Fruit fly (Drosophila melanogaster): ENCODE results near the gene CG43083.
A peak's percentile ranks its signal among the peaks of the same experiment; 100 is the strongest.

CG43083 gene

DNA sequence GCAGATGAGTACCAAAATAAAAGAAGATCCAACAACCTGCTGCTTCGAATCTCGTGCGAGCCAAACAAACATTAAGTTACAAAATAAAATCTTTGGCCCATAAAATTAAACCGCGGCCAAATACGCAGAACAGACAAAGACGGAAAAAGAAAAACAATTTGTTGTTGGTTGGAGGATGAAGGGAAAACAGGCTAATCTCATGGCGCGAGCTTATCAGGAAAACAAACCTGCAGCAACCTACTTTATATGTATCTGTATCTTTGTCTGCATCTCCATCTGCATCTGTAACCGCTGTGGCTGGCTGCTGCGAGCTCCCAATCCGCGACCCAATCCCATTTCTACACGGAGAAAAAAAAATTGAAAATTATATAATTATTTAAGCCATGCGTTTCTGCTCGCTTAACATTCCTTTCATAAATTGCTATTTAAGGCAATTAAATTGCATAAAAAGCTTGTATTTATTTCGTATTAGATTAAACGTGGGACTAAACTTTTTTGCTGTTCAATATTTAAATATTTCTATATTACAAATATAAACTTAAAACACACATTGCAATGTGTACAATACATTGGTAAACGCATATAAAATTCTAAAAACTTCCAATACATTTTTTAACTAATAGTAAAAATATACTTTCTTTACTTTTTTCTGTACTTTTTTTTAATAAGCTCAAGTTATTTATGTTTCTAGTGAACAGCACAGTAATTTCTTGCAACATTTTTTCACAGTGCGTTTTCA, 44.6 kb downstream of the CG43083 start (continued):
- peak; percentile 14; the same call in 1 of the 2 replicates for TF ChIP-seq Gug (GFP tag; IDR thresholded peaks at IDR 0.05)
- TF ChIP-seq achi (GFP tag; optimal IDR thresholded peaks at IDR 0.05) = peak; percentile 54
- 0 out of 2 replicates have a peak, but pooled peaks have one; percentile 8 for TF ChIP-seq CG15336 (GFP tag; IDR thresholded peaks at IDR 0.05)
- TF ChIP-seq CG9139 (GFP tag; optimal IDR thresholded peaks at IDR 0.05) = no peak
- peak; percentile 13 for TF ChIP-seq CG10631 (GFP tag; optimal IDR thresholded peaks at IDR 0.05)
- TF ChIP-seq eg (GFP tag; IDR thresholded peaks at IDR 0.05) = no peak
- no peak for TF ChIP-seq CG6854 (GFP tag; optimal IDR thresholded peaks at IDR 0.05)
- peak; percentile 56 for TF ChIP-seq CG8632 (GFP tag; optimal IDR thresholded peaks at IDR 0.05)
- no peak for TF ChIP-seq CG16779 (tag; optimal IDR thresholded peaks at IDR 0.05)
- TF ChIP-seq Hr38 (GFP tag; optimal IDR thresholded peaks at IDR 0.05) = no peak
- TF ChIP-seq salr (GFP tag; optimal IDR thresholded peaks at IDR 0.05) = peak in 1 of 2 experiments; percentile 51
- TF ChIP-seq fd59A (GFP tag; optimal IDR thresholded peaks at IDR 0.05) = no peak
- TF ChIP-seq CG11902 (GFP tag; optimal IDR thresholded peaks at IDR 0.05) = no peak
- TF ChIP-seq vri (GFP tag; optimal IDR thresholded peaks at IDR 0.05) = no peak
- TF ChIP-seq OdsH (GFP tag; optimal IDR thresholded peaks at IDR 0.05) = peak; percentile 56
- TF ChIP-seq CG6276 (GFP tag; optimal IDR thresholded peaks at IDR 0.05) = peak; percentile 41
- TF ChIP-seq lz (GFP tag; optimal IDR thresholded peaks at IDR 0.05) = no peak
- TF ChIP-seq CG7368 (GFP tag; optimal IDR thresholded peaks at IDR 0.05) = no peak

DNA sequence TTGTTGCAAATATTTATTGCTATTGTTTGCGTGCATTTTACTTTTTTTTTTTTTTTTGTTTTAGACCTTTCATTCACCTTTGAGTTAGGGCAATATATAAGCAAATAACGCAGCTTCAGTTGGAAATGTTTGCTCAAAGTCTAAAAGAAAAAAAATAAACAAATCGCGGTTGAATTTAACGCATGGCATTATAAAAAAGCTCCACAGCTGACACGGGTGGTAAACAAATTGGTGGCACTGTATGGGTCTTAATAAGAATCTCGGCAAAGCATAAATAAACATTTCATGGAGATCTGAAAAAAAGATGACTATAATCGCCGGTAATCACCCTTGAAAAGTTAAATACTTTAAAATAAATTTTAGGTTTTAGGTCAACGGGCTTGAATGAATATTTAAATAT, 46.0 kb downstream of the CG43083 start:
- TF ChIP-seq Gug (GFP tag; IDR thresholded peaks at IDR 0.05) = no peak
- TF ChIP-seq Eip75B (GFP tag; optimal IDR thresholded peaks at IDR 0.05) = no peak
- no peak for TF ChIP-seq salr (GFP tag; optimal IDR thresholded peaks at IDR 0.05)
- TF ChIP-seq CG16779 (tag; optimal IDR thresholded peaks at IDR 0.05) = no peak
- TF ChIP-seq CG8632 (GFP tag; optimal IDR thresholded peaks at IDR 0.05) = no peak
- TF ChIP-seq CG11902 (GFP tag; optimal IDR thresholded peaks at IDR 0.05) = no peak
- no peak for TF ChIP-seq eg (GFP tag; IDR thresholded peaks at IDR 0.05)
- no peak for TF ChIP-seq pdm3 (GFP tag; optimal IDR thresholded peaks at IDR 0.05)
- peak; percentile 58 for TF ChIP-seq fkh (GFP tag; optimal IDR thresholded peaks at IDR 0.05)
- TF ChIP-seq Eip78C (GFP tag) = peak; percentile 69
- no peak for TF ChIP-seq topi (GFP tag; optimal IDR thresholded peaks at IDR 0.05)
- TF ChIP-seq Lpt (GFP tag; optimal IDR thresholded peaks at IDR 0.05) = no peak
- TF ChIP-seq CG11762 (GFP tag; optimal IDR thresholded peaks at IDR 0.05; ENCODE audit: insufficient read depth) = no peak
- TF ChIP-seq CG11294 (GFP tag; IDR thresholded peaks at IDR 0.05) = no peak

dm6 chr3L:15695195-15695594, 46.8 kb downstream of the CG43083 start:
- TF ChIP-seq CG7368 (GFP tag; optimal IDR thresholded peaks at IDR 0.05) = no peak
- TF ChIP-seq dac (GFP tag; optimal IDR thresholded peaks at IDR 0.05) = no peak
- TF ChIP-seq CG34406 (GFP tag; optimal IDR thresholded peaks at IDR 0.05) = no peak
- no peak for TF ChIP-seq Sox102F (GFP tag; optimal IDR thresholded peaks at IDR 0.05)
- peak; percentile 4 for TF ChIP-seq Eip78C (GFP tag)
- 0 out of 2 replicates have a peak, but pooled peaks have one; percentile 15 for TF ChIP-seq CG15336 (GFP tag; IDR thresholded peaks at IDR 0.05)
- no peak for TF ChIP-seq vri (GFP tag; optimal IDR thresholded peaks at IDR 0.05)
- TF ChIP-seq CG3919 (GFP tag; optimal IDR thresholded peaks at IDR 0.05) = no peak
- no peak for TF ChIP-seq CG10631 (GFP tag; optimal IDR thresholded peaks at IDR 0.05)
- no peak for TF ChIP-seq esn (GFP tag; optimal IDR thresholded peaks at IDR 0.05)
- TF ChIP-seq Eip93F (GFP tag; optimal IDR thresholded peaks at IDR 0.05) = no peak
- TF ChIP-seq Lpt (GFP tag; optimal IDR thresholded peaks at IDR 0.05) = no peak
- TF ChIP-seq OdsH (GFP tag; optimal IDR thresholded peaks at IDR 0.05) = no peak
- no peak for TF ChIP-seq CG1621 (tag; optimal IDR thresholded peaks at IDR 0.05)
- peak; percentile 9 for TF ChIP-seq Blimp-1 (GFP tag; optimal IDR thresholded peaks at IDR 0.05)
- no peak for TF ChIP-seq CG10669 (GFP tag; optimal IDR thresholded peaks at IDR 0.05)
- TF ChIP-seq svp (GFP tag) = no peak
- TF ChIP-seq net (GFP tag; optimal IDR thresholded peaks at IDR 0.05) = no peak
- TF ChIP-seq CG8319 (GFP tag; optimal IDR thresholded peaks at IDR 0.05) = no peak
- no peak for TF ChIP-seq cyc (GFP tag; optimal IDR thresholded peaks at IDR 0.05)
- TF ChIP-seq ss (GFP tag; optimal IDR thresholded peaks at IDR 0.05) = no peak
